Worm (Caenorhabditis elegans) whole organism, midembryonic: Measurements from ENCODE around the gene tps-2.

ENCODE experiments used
- T22C8.4 ChIP-seq: fragments of 200-800 bp; sonication (Bioruptor generic); IDR thresholded peaks from 2 replicates; pipeline ENCODE4 v1.3.6; 2022; ENCODE audit warnings: missing genetic modification characterization, missing compliant biosample characterization
- cog-1 ChIP-seq: sonication (generic microtip); optimal IDR thresholded peaks from 2 replicates; lab custom pipeline; 2016; ENCODE audit warnings: missing genetic modification characterization, missing compliant biosample characterization
- flt-1 ChIP-seq: fragments of 200-800 bp; sonication (Bioruptor generic); IDR thresholded peaks from 2 replicates; pipeline ENCODE4 v1.3.6; 2022; ENCODE audit warnings: missing genetic modification characterization, missing compliant biosample characterization
- klf-2 ChIP-seq: fragments of 200-800 bp; sonication (Bioruptor generic); conservative IDR thresholded peaks from 2 replicates; pipeline ENCODE4 v1.3.6; 2022; ENCODE audit warnings: missing genetic modification reagents, missing genetic modification characterization, missing compliant biosample characterization
- med-1 ChIP-seq: sonication (generic microtip); optimal IDR thresholded peaks from 2 replicates; lab custom pipeline; 2017; ENCODE audit warnings: missing genetic modification characterization, mild to moderate bottlenecking, missing compliant biosample characterization, antibody characterized with exemption, missing genetic modification reagents; ENCODE audit not compliant: insufficient read depth
- ref-1 ChIP-seq: fragments of 200-800 bp; sonication (Bioruptor generic); conservative IDR thresholded peaks from 2 replicates; pipeline ENCODE4 v1.3.6; 2022; ENCODE audit warnings: missing genetic modification reagents, missing genetic modification characterization, missing compliant biosample characterization
- tab-1 ChIP-seq: fragments of 200-800 bp; sonication (Bioruptor generic); IDR thresholded peaks from 2 replicates; pipeline ENCODE4 v1.3.6; 2022; ENCODE audit warnings: missing genetic modification characterization, missing compliant biosample characterization
- ztf-23 ChIP-seq: fragments of 200-800 bp; sonication (Bioruptor generic); IDR thresholded peaks from 2 replicates; pipeline ENCODE4 v1.3.6; 2022; ENCODE audit warnings: missing genetic modification reagents, missing genetic modification characterization, missing compliant biosample characterization
- ztf-29 ChIP-seq: fragments of 200-800 bp; sonication (Bioruptor generic); IDR thresholded peaks from 2 replicates; pipeline ENCODE4 v1.3.6; 2022; ENCODE audit warnings: missing genetic modification reagents, missing genetic modification characterization, missing compliant biosample characterization

Gene tps-2

DNA sequence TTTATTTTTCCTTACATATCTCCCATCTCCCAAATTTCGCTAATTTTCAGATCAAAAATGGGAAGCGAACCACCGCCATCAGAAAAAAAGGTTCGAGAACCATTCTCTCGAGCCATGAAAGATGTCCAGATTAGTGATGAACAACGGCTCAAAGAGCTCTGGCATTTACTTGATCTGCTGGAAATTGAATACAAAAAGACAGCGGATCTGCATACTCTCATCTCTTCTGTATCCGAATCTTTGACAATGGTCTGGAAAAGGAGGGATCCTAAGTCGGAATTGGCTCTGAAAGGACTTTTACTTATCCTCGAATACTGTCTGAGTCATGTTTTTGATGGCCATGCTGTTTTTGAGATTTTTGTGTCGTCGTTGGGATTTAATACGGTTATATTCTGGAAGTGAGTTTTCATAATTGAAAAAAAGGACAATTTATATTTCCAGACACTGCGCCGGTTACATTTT is at the start of gene tps-2:
tps-2 (plus strand) TSS at position 51 of the 462 bp plus-strand sequence.
- no peak for TF ChIP-seq T22C8.4 (GFP tag; lab: Robert Waterston, UW)
- no peak for TF ChIP-seq tab-1

DNA sequence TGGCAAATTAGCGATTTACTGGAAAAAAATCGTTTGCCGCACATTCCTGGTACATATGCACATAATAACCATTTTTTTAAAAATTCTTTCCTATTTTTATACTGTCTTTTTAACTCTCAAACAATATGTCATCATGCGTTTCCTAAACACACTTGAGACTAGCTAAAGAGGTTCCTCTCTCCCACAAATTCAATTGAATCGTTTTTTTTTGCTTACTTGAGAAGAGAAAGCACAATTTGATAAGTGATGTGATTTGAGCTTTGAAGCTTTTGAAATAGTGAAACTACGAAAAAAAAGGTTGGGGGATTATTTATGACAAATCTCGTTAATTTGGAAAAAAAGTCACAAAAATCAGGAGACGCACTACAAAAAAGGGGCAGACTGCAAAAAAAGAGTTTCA is 45.7 kb upstream of the tps-2 start:
- TF ChIP-seq tab-1 = no peak
- TF ChIP-seq med-1 (GFP tag; lab: Kevin White, UChicago) = no peak
- no peak for TF ChIP-seq klf-2
- TF ChIP-seq cog-1 (tag; lab: Kevin White, UChicago) = no peak

DNA sequence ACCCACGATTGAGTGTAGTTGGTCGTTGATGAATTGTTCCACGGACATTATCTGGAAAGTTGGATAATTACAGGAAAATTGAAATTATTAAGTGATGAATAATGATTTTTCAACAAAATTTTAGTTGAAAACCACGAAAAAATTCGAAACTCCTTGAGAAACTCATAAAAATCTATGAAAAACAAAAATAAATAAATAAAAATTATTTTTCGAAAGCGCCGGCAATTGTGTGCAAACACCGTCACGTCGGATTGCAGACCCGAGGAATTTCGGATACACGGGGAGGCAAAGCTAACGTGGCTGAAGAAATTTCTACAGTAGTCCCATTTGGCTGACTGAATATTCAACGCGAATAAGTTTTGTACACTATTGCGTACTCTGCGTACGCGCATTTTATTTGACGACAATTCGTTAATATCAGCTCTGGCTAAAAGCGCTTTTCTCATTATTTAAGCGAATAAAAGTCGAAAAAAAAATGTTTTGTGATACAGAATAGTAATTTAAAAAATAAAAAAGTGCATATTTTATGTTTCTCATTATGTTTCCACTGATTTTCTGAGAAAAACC is 39.1 kb upstream of the tps-2 start, which contains the start of gene mog-4:
mog-4 (minus strand) TSS at position 51 of the 567 bp plus-strand sequence.
- TF ChIP-seq ztf-23 (GFP tag; lab: Robert Waterston, UW) (peak; percentile 92), cog-1 (tag; lab: Kevin White, UChicago) (peak; percentile 61), ztf-29 (GFP tag; lab: Robert Waterston, UW) (peak; percentile 74), flt-1 (peak; percentile 91), klf-2 (peak; percentile 79)

DNA sequence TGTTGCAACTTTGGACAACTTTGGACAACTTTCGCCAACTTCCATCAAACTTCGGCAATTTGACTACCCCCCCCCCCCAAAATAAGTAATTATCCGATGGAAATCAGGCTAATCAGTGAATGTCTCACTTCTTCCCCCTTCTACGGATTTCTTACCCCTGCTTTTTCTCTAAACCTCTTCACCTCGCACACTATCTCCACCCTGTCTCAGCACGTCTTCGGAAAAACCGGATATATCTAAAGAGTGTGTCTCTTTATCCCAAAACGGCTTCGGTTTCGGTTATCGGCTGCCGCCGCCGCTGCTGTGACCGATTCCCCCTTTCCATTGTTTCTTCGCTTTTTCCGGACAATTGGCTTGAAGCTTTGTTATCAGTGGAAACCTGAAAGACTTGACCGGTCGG is 32.9 kb upstream of the tps-2 start:
- TF ChIP-seq flt-1 (no peak), ztf-23 (GFP tag; lab: Robert Waterston, UW) (0 out of 2 replicates have a peak, but pooled peaks have one; percentile 41)

DNA sequence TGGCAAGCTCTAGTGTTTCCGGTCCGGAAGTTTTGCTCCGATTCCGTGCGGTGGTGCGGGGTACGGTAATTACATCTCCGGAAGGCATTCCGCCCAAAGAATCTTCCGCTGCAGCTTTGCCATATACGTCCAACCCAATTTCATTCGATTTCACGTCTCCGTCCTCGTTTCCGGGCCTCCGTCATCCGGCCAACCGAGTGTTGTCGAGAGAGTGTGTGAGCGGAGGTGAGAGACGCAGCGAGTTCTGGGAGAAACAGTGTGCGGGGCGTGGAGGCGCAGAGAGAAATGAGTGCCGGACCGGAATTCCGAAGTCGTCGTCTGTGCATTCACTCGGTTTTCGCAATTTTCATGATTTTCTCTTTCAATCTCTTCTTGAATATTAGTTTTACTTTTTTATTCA is 31.4 kb upstream of the tps-2 start:
- TF ChIP-seq tab-1 = no peak
- no peak for TF ChIP-seq ref-1 (GFP tag; lab: Robert Waterston, UW)
- TF ChIP-seq flt-1 = no peak
- TF ChIP-seq cog-1 (tag; lab: Kevin White, UChicago) = no peak
- no peak for TF ChIP-seq ztf-29 (GFP tag; lab: Robert Waterston, UW)
- no peak for TF ChIP-seq T22C8.4 (GFP tag; lab: Robert Waterston, UW)
- no peak for TF ChIP-seq klf-2
- TF ChIP-seq med-1 (GFP tag; lab: Kevin White, UChicago) = no peak
- no peak for TF ChIP-seq ztf-23 (GFP tag; lab: Robert Waterston, UW)

DNA sequence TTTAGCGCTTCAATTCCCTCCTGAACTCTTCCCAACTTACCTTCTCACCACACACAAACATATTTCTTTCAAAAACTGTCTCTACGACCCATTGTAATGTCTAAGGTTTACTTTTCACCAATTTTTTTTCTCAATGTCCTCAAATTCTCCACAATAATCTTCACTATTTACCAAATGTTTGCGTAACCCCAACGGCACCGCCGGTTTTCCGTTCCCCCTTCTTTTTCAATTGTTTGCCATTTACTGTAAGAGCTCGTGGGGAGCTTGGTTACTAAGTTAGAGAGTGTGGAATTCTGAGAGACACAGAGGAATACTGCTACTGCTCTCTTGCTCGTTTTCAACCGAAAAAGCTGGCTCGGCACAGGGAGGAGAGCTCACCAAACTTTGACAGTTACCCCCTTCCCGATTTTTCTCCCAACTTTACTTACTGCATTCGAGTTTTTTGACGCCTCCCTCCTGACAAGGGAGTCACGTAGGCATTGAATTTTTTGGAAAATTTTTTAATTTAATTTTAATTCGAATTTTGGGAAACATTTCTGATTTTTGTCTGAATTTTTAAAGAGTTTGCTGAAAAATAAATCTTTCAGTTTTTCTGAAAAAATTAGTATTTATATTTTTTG is 30.1 kb upstream of the tps-2 start:
- TF ChIP-seq T22C8.4 (GFP tag; lab: Robert Waterston, UW) (no peak), med-1 (GFP tag; lab: Kevin White, UChicago) (no peak), ztf-23 (GFP tag; lab: Robert Waterston, UW) (no peak), ztf-29 (GFP tag; lab: Robert Waterston, UW) (no peak), cog-1 (tag; lab: Kevin White, UChicago) (no peak)

DNA sequence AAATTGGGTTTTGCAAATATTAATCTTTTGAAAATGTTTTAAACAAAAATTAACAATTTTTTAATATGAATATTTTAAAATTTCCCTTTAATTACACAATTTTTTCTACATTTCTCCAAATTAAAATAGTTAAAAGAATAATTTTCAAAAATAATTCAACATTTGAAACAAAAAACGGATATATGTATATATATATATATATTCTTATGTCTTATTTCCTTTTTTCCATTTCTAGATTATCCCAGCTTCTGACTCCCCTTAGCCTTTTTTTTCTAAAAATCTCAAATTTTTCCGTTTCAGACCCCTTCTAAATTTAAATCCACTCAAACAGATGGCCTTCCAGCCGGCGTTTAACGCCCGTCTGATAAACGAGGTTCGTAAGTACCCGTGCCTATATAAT is 27.4 kb upstream of the tps-2 start, which contains the start of gene madf-5:
madf-5 (plus strand) TSS at position 301 of the 400 bp plus-strand sequence.
- TF ChIP-seq T22C8.4 (GFP tag; lab: Robert Waterston, UW) = no peak
- no peak for TF ChIP-seq ref-1 (GFP tag; lab: Robert Waterston, UW)
- no peak for TF ChIP-seq klf-2
- TF ChIP-seq cog-1 (tag; lab: Kevin White, UChicago) = no peak
- no peak for TF ChIP-seq flt-1
- no peak for TF ChIP-seq tab-1
- TF ChIP-seq med-1 (GFP tag; lab: Kevin White, UChicago) = no peak
- no peak for TF ChIP-seq ztf-23 (GFP tag; lab: Robert Waterston, UW)
- TF ChIP-seq ztf-29 (GFP tag; lab: Robert Waterston, UW) = no peak

DNA sequence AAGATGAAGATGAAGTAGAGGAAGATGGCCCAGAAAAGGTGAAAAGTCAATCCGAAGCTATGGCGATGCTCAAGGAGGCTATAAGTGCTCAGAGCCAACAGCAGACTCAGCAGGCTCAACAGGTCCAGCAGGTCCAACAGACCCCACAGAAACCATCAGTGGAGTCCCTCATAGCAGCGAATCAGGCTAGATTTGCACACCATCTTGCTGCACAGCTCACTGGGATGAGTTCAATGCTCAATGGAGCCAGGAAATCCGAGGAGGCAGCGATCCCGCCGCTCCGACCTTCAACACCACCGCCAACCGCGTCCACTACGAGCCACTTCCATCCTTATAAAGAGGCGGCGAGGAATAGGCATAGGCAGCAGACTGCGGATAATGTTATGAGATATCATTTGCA is 25.9 kb upstream of the tps-2 start:
- TF ChIP-seq med-1 (GFP tag; lab: Kevin White, UChicago) = no peak
- no peak for TF ChIP-seq ztf-23 (GFP tag; lab: Robert Waterston, UW)
- no peak for TF ChIP-seq flt-1
- no peak for TF ChIP-seq ref-1 (GFP tag; lab: Robert Waterston, UW)
- no peak for TF ChIP-seq ztf-29 (GFP tag; lab: Robert Waterston, UW)
- no peak for TF ChIP-seq klf-2
- no peak for TF ChIP-seq cog-1 (tag; lab: Kevin White, UChicago)
- no peak for TF ChIP-seq tab-1
- no peak for TF ChIP-seq T22C8.4 (GFP tag; lab: Robert Waterston, UW)

DNA sequence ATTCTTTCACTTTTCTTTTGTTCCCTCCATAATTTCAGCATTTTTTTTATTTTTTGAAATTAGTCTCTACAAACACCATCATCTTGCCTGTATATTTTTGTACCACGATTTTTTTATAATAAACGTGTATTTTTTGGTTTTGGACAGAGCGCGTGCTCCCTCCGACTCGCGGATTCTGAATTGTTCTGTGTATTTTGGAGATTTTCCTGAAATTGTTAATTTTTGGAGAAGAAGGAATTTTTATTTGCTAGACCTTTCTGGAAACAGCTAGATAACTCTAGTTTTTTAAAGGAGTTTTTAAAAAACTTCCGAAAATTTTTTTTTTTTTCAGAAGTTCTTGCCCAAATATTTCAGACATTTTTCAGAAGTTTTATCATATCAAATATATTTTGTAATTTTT is 24.3 kb upstream of the tps-2 start, which contains the start of gene C01G12.13:
C01G12.13 (plus strand) TSS at position 301 of the 400 bp plus-strand sequence.
- no peak for TF ChIP-seq klf-2
- no peak for TF ChIP-seq tab-1
- no peak for TF ChIP-seq ztf-23 (GFP tag; lab: Robert Waterston, UW)
- TF ChIP-seq T22C8.4 (GFP tag; lab: Robert Waterston, UW) = no peak
- TF ChIP-seq flt-1 = no peak
- TF ChIP-seq ztf-29 (GFP tag; lab: Robert Waterston, UW) = no peak
- TF ChIP-seq med-1 (GFP tag; lab: Kevin White, UChicago) = no peak
- TF ChIP-seq ref-1 (GFP tag; lab: Robert Waterston, UW) = no peak
- TF ChIP-seq cog-1 (tag; lab: Kevin White, UChicago) = no peak

DNA sequence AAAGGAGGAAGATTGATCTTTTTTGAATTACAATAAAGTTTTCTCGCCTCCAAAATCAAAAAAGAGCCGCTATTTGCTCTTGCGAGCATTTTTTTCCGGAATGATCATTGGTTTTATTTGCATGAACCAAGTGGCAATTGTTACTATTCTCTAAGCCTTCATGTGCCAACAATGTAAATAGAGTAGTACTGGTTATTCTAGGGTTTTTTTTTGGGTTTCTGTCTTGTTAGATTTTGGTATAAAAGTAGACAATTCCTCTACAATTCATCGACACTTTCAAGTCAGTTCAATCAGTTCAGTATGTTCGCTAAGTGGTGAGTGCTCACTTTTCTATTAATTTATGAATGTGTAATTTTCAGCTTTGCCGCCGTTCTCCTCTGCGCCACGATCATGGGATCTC is 22.7 kb upstream of the tps-2 start, which contains the start of gene nspb-7:
nspb-7 (plus strand) TSS at position 301 of the 400 bp plus-strand sequence.
- TF ChIP-seq ztf-23 (GFP tag; lab: Robert Waterston, UW) (no peak), T22C8.4 (GFP tag; lab: Robert Waterston, UW) (no peak), flt-1 (no peak), tab-1 (no peak), ref-1 (GFP tag; lab: Robert Waterston, UW) (no peak), med-1 (GFP tag; lab: Kevin White, UChicago) (no peak), ztf-29 (GFP tag; lab: Robert Waterston, UW) (no peak), cog-1 (tag; lab: Kevin White, UChicago) (no peak), klf-2 (no peak)
